Worm (Caenorhabditis elegans) whole organism, L4/young adult: Measurements from ENCODE around the gene srh-22.

Source experiments
- W03F9.2 ChIP-seq: fragments of 150-350 bp; optimal IDR thresholded peaks from 2 replicates; lab custom pipeline; 2014; ENCODE audit warnings: missing biosample characterization, missing genetic modification characterization
- him-1 ChIP-seq: sonication (generic microtip); optimal IDR thresholded peaks from 2 replicates; lab custom pipeline; 2016; ENCODE audit warnings: missing genotype, missing genetic modification reagents, missing genetic modification characterization, missing compliant biosample characterization

ce11 chrV:4894971-4895370, 27.2 kb upstream of the srh-22 start, which contains the start of gene ugt-11:
- no peak for TF ChIP-seq W03F9.2 (tag; lab: Kevin White, UChicago)
- TF ChIP-seq him-1, result no peak
